Worm (Caenorhabditis elegans) whole organism, early embryonic: ENCODE data around the gene C09G9.1.

Source experiments
- B0310.2 ChIP-seq: sonication (generic microtip); optimal IDR thresholded peaks from 2 replicates; lab custom pipeline; 2016; ENCODE audit warnings: mild to moderate bottlenecking, missing genetic modification characterization, missing compliant biosample characterization
- F13C5.2 ChIP-seq: sonication (generic microtip); optimal IDR thresholded peaks from 2 replicates; lab custom pipeline; 2017; ENCODE audit warnings: mild to moderate bottlenecking, missing genetic modification characterization, inconsistent platforms, missing compliant biosample characterization
- aly-1 ChIP-seq: sonication (generic microtip); optimal IDR thresholded peaks from 2 replicates; lab custom pipeline; 2016; ENCODE audit warnings: missing genetic modification characterization, missing compliant biosample characterization
- ama-1 ChIP-seq: fragments of 150-350 bp; optimal IDR thresholded peaks from 2 replicates; lab custom pipeline; 2014
- ceh-13 ChIP-seq: fragments of 200-800 bp; sonication (Bioruptor generic); optimal IDR thresholded peaks from 2 replicates; lab custom pipeline; 2018; ENCODE audit warnings: mild to moderate bottlenecking, missing genetic modification characterization, missing compliant biosample characterization
- ceh-36 ChIP-seq: sonication (generic microtip); optimal IDR thresholded peaks from 2 replicates; lab custom pipeline; 2016; ENCODE audit warnings: missing genetic modification characterization, inconsistent platforms, missing compliant biosample characterization
- ets-7 ChIP-seq: sonication (generic microtip); optimal IDR thresholded peaks from 2 replicates; lab custom pipeline; 2016; ENCODE audit warnings: missing genotype, missing genetic modification characterization, missing compliant biosample characterization
- flt-1 ChIP-seq: fragments of 200-800 bp; sonication (Bioruptor generic); IDR thresholded peaks from 2 replicates; pipeline ENCODE4 v1.3.6; 2022; ENCODE audit warnings: missing genetic modification characterization, missing compliant biosample characterization
- hmbx-1 ChIP-seq: sonication (generic microtip); optimal IDR thresholded peaks from 2 replicates; lab custom pipeline; 2016; ENCODE audit warnings: mild to moderate bottlenecking, missing genetic modification characterization, missing compliant biosample characterization
- hmg-4 ChIP-seq: fragments of 200-800 bp; sonication (Bioruptor generic); optimal IDR thresholded peaks from 2 replicates; lab custom pipeline; 2018; ENCODE audit warnings: mild to moderate bottlenecking, missing genetic modification characterization, missing compliant biosample characterization
- hnd-1 ChIP-seq: sonication (generic microtip); optimal IDR thresholded peaks from 2 replicates; lab custom pipeline; 2016; ENCODE audit warnings: missing genetic modification characterization, missing compliant biosample characterization
- pes-1 ChIP-seq: fragments of 200-800 bp; sonication (Bioruptor generic); IDR thresholded peaks from 2 replicates; pipeline ENCODE4 v1.3.6; 2022; ENCODE audit warnings: missing genetic modification reagents, missing genetic modification characterization, missing compliant biosample characterization
- scrt-1 ChIP-seq: fragments of 200-800 bp; sonication (Bioruptor generic); IDR thresholded peaks from 2 replicates; pipeline ENCODE4 v1.3.6; 2022; ENCODE audit warnings: missing genetic modification characterization, missing compliant biosample characterization
- sea-1 ChIP-seq: fragments of 200-800 bp; sonication (Bioruptor generic); conservative IDR thresholded peaks from 2 replicates; pipeline ENCODE4 v1.3.6; 2022; ENCODE audit warnings: missing genetic modification characterization, missing compliant biosample characterization
- tbx-11 ChIP-seq: fragments of 200-800 bp; sonication (Bioruptor generic); IDR thresholded peaks from 2 replicates; pipeline ENCODE4 v1.3.6; 2022; ENCODE audit warnings: missing genetic modification characterization, missing compliant biosample characterization
- tbx-37 ChIP-seq: fragments of 200-800 bp; sonication (Bioruptor generic); conservative IDR thresholded peaks from 2 replicates; pipeline ENCODE4 v1.3.6; 2022; ENCODE audit warnings: missing genetic modification reagents, missing genetic modification characterization, missing compliant biosample characterization
- tra-4 ChIP-seq: sonication (generic microtip); optimal IDR thresholded peaks from 2 replicates; lab custom pipeline; 2017; ENCODE audit warnings: missing genetic modification characterization, missing compliant biosample characterization

Gene C09G9.1

DNA sequence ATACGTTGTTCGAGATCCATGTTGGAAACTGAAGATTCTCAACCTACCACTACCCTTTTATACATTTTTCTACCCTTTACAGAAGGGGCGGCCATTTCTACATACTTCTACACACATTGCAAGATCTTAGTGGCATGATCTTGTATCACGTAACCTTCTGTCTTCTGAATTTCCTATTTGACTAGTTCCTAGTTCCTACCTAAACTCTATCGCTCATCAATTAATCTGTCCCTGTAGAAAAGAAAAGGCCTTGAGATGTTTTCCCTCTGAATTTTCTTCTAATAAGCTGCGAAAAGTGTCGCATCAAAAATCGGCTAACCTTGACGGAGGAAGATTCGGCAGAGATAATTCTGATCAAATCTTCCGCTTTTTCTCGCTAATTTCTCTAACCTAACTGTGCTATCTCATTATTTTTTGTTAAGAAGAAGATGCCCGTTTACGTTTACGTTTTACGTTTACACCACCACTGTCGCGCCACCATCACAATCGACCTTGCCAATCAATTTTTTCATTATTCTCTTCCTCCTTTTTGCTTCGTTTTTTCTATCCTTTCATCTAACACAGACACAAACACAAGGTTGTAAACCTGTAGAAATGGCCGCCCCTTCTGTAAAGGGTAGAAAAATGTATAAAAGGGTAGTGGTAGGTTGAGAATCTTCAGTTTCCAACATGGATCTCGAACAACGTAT lies 41.0 kb downstream of the C09G9.1 start, which contains the start of the genes col-117 and col-3:
col-117 (minus strand) TSS at position 51 of the 689 bp plus-strand sequence.
col-3 (plus strand) TSS at position 639 of the 689 bp plus-strand sequence.
- TF ChIP-seq F13C5.2 (tag; lab: Kevin White, UChicago): no peak
- no peak for TF ChIP-seq aly-1 (tag; lab: Kevin White, UChicago)
- TF ChIP-seq hnd-1: no peak
- TF ChIP-seq tbx-11: no peak
- TF ChIP-seq scrt-1 (GFP tag; lab: Robert Waterston, UW): no peak
- no peak for TF ChIP-seq ets-7 (tag; lab: Kevin White, UChicago)
- no peak for TF ChIP-seq ceh-36 (tag; lab: Kevin White, UChicago)
- no peak for TF ChIP-seq sea-1 (GFP tag; lab: Robert Waterston, UW)
- TF ChIP-seq tra-4 (tag; lab: Kevin White, UChicago): no peak
- no peak for TF ChIP-seq B0310.2 (tag; lab: Kevin White, UChicago)
- TF ChIP-seq flt-1 (GFP tag; lab: Robert Waterston, UW): no peak
- TF ChIP-seq pes-1: no peak
- TF ChIP-seq ama-1: no peak
- no peak for TF ChIP-seq hmbx-1
- no peak for TF ChIP-seq hmg-4 (GFP tag; lab: Kevin White, UChicago)
- TF ChIP-seq tbx-37 (GFP tag; lab: Robert Waterston, UW): no peak
- TF ChIP-seq ceh-13 (GFP tag; lab: Kevin White, UChicago): no peak

DNA sequence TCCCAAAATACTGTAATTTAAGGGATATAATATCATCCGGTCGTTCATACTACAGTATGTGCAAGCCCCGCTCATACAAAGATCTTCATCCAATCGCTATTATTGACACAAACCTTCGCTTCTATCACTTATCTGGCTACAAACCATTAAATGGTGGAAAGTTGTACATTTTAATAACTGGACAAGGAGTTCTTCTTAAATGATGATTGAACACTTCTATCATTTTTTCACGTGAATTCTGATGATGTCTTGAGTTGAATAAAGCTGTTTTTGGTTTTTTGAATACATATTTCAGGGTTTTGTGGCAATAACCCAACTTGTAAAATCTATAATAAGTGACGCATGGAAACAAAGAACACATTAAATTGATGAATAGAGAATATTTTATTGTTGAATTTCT lies 42.7 kb downstream of the C09G9.1 start:
- TF ChIP-seq scrt-1 (GFP tag; lab: Robert Waterston, UW) (no peak), F13C5.2 (tag; lab: Kevin White, UChicago) (no peak), tbx-37 (GFP tag; lab: Robert Waterston, UW) (no peak), pes-1 (no peak), ets-7 (tag; lab: Kevin White, UChicago) (no peak), hmg-4 (GFP tag; lab: Kevin White, UChicago) (no peak), flt-1 (GFP tag; lab: Robert Waterston, UW) (no peak), ceh-13 (GFP tag; lab: Kevin White, UChicago) (no peak), ceh-36 (tag; lab: Kevin White, UChicago) (no peak), B0310.2 (tag; lab: Kevin White, UChicago) (no peak), ama-1 (no peak), hmbx-1 (no peak), tbx-11 (no peak)

DNA sequence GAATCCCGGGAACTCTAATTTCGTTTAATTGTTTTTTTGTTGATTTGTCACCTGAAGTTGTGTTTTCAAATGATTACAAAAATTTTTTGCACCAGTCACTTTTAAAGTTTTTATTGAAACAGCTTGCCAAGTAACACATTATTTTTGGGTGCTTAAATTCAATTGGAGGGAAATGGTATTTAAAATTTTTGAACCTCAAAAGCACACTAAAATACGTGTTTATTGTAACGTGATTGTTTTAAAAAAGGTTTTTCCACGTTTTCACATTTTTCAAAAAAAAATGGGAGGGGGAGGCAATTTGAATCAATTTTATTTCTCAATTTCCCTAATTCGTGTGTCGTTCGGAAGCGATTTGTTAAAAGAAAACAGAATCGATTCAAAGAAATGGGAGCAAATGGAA lies 44.1 kb downstream of the C09G9.1 start, which contains the start of gene T28C6.5:
T28C6.5 (plus strand) TSS at position 301 of the 400 bp plus-strand sequence.
- TF ChIP-seq hmg-4 (GFP tag; lab: Kevin White, UChicago) (no peak), tra-4 (tag; lab: Kevin White, UChicago) (no peak), F13C5.2 (tag; lab: Kevin White, UChicago) (no peak), ets-7 (tag; lab: Kevin White, UChicago) (no peak), tbx-37 (GFP tag; lab: Robert Waterston, UW) (no peak), scrt-1 (GFP tag; lab: Robert Waterston, UW) (no peak), hnd-1 (no peak), aly-1 (tag; lab: Kevin White, UChicago) (no peak), ama-1 (no peak), pes-1 (no peak), ceh-13 (GFP tag; lab: Kevin White, UChicago) (no peak), sea-1 (GFP tag; lab: Robert Waterston, UW) (no peak), tbx-11 (no peak), hmbx-1 (no peak), ceh-36 (tag; lab: Kevin White, UChicago) (no peak), flt-1 (GFP tag; lab: Robert Waterston, UW) (no peak)

DNA sequence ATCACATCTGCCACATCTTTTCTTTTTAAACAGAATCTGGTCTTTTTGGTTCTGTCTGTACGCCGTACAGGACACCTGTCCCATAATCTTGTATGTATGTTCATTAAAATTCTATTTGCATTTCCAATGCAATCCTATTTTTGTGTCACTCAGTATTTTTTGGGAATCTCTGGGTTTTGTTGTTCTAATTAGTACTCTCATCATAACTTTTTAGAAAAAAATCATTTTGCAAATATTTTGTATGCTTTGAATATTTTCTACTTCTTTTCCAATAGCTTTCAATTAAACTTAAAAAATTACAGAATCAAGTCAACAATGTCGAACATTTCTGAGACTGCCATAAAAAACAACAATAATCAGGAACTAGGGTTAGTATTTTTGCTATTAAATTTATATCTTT lies 45.2 kb downstream of the C09G9.1 start, which contains the start of gene T28C6.3:
T28C6.3 (plus strand) TSS at position 301 of the 400 bp plus-strand sequence.
- TF ChIP-seq B0310.2 (tag; lab: Kevin White, UChicago) (no peak), pes-1 (no peak), sea-1 (GFP tag; lab: Robert Waterston, UW) (no peak), scrt-1 (GFP tag; lab: Robert Waterston, UW) (no peak), tbx-11 (no peak), tbx-37 (GFP tag; lab: Robert Waterston, UW) (no peak), aly-1 (tag; lab: Kevin White, UChicago) (no peak), hmg-4 (GFP tag; lab: Kevin White, UChicago) (no peak), ets-7 (tag; lab: Kevin White, UChicago) (no peak), tra-4 (tag; lab: Kevin White, UChicago) (no peak), F13C5.2 (tag; lab: Kevin White, UChicago) (no peak), ama-1 (no peak), ceh-13 (GFP tag; lab: Kevin White, UChicago) (no peak), ceh-36 (tag; lab: Kevin White, UChicago) (no peak), hnd-1 (no peak), hmbx-1 (no peak), flt-1 (GFP tag; lab: Robert Waterston, UW) (no peak)

- TF ChIP-seq ceh-36 (tag; lab: Kevin White, UChicago) (no peak), hmbx-1 (no peak), scrt-1 (GFP tag; lab: Robert Waterston, UW) (no peak), tra-4 (tag; lab: Kevin White, UChicago) (no peak), ceh-13 (GFP tag; lab: Kevin White, UChicago) (no peak), aly-1 (tag; lab: Kevin White, UChicago) (no peak), tbx-37 (GFP tag; lab: Robert Waterston, UW) (no peak), ama-1 (no peak), hmg-4 (GFP tag; lab: Kevin White, UChicago) (peak; percentile 49), tbx-11 (no peak), B0310.2 (tag; lab: Kevin White, UChicago) (no peak), ets-7 (tag; lab: Kevin White, UChicago) (no peak), pes-1 (0 out of 2 replicates have a peak, but pooled peaks have one; percentile 15)
Observed at ce11 chrIV:8819471-8819870, 45.8 kb downstream of the C09G9.1 start.

- TF ChIP-seq hmbx-1 (no peak), hnd-1 (no peak), sea-1 (GFP tag; lab: Robert Waterston, UW) (no peak), ceh-36 (tag; lab: Kevin White, UChicago) (no peak)
Observed at ce11 chrIV:8817639-8818038, 47.6 kb downstream of the C09G9.1 start, which contains the start of gene T28C6.10. TSS of gene T28C6.10 (plus strand) at chrIV:8817939.
